Worm (Caenorhabditis elegans): ENCODE data around the gene gnrr-6.
A peak's percentile ranks its signal among the peaks of the same experiment; 100 is the strongest.

gnrr-6 gene

DNA sequence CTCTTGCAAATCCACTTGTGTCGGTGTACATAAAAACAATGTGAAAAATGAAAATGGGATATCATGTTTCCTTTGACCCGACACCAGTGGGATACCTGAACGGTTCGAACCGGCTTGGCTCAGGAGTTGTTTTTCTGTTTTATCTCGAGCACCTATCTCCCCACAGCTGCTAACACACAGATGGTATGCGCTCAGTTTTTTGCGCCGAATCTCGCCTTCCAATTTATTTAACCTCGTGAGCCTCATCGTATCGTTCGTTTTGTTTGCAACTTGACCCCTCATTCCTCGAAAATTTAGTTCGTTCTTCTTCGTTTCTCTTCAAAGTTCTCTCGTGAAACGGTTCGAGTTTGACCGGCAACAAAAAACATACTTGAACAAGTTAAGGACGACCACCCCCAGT lies 18.2 kb upstream of the gnrr-6 start, which contains the start of gene C05C9.1:
Gene C05C9.1 (plus strand): TSS at position 301 of the 400 bp plus-strand sequence.
- TF ChIP-seq nfya-1 (tag; optimal IDR thresholded peaks at IDR 0.05; ENCODE audit: borderline replicate concordance, insufficient read depth) (no peak), tbx-9 (tag; optimal IDR thresholded peaks at IDR 0.05; ENCODE audit: borderline replicate concordance) (no peak), nfyb-1 (GFP tag; IDR thresholded peaks at IDR 0.05) (no peak), rec-8 (tag; optimal IDR thresholded peaks at IDR 0.05) (no peak), C17E4.6 (GFP tag; IDR thresholded peaks at IDR 0.05) (no peak), T07F8.4 (tag; optimal IDR thresholded peaks at IDR 0.05) (no peak), F37B4.10 (GFP tag; IDR thresholded peaks at IDR 0.05) (no peak), unc-62 (GFP tag; optimal IDR thresholded peaks at IDR 0.05) (no peak), somi-1 (GFP tag; optimal IDR thresholded peaks at IDR 0.05) (no peak), dpl-1 (GFP tag; optimal IDR thresholded peaks at IDR 0.05) (no peak), dpff-1 (tag; optimal IDR thresholded peaks at IDR 0.05) (no peak), ccch-3 (GFP tag; optimal IDR thresholded peaks at IDR 0.05) (no peak), K12H6.12 (tag; optimal IDR thresholded peaks at IDR 0.05) (no peak), pbrm-1 (GFP tag; IDR thresholded peaks at IDR 0.05) (no peak), athp-1 (tag; optimal IDR thresholded peaks at IDR 0.05) (no peak), lin-26 (GFP tag; IDR thresholded peaks at IDR 0.05) (no peak), die-1 (tag; optimal IDR thresholded peaks at IDR 0.05) (no peak), atf-7 (tag; optimal IDR thresholded peaks at IDR 0.05) (no peak)

DNA sequence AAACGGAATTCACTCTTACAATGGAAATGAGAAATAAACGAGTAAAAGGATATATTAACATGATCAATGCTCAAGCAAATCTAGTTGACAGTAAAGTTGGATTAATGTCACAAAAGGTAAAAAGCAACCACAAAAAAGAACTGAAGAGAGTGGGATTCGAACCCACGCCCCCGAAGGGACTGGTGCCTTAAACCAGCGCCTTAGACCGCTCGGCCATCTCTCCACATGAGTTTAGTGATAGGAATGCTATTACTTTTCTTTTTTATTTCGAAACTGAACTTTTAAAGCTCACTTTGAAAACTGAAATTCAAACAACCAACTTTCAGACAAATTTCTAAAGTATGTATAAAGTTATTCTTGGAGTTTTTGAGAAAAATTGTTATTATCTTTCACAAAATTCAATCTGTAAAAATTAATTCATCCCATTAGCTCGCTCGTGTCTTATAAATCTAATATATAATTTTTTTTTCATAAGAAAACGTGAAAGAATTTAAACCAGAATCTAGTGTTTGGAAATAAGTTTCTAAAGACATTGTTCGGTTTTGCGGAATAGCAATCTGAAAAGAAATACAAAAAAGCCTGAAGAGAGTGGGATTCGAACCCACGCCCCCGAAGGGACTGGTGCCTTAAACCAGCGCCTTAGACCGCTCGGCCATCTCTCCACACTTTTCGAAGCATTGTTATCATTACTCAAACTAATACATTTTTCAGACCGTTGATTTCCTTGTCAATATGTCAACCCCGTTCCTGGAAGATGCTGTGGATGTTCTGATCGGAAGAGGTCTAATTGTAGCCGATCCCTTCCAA lies 15.7 kb upstream of the gnrr-6 start:
- TF ChIP-seq rpc-1 (optimal IDR thresholded peaks at IDR 0.05) (peak; percentile 85), rpc-1 (tag; optimal IDR thresholded peaks at IDR 0.05) (peak; percentile 86), sdz-38 (tag; optimal IDR thresholded peaks at IDR 0.05) (no peak), nfyb-1 (GFP tag; IDR thresholded peaks at IDR 0.05) (0 out of 2 replicates have a peak, but pooled peaks have one; percentile 12), ztf-18 (tag; optimal IDR thresholded peaks at IDR 0.05) (peak; percentile 52), ekl-4 (GFP tag; IDR thresholded peaks at IDR 0.05) (peak; percentile 34; the same call in 1 of the 2 replicates), madf-3 (GFP tag; IDR thresholded peaks at IDR 0.05) (0 out of 2 replicates have a peak, but pooled peaks have one; percentile 65), die-1 (tag; optimal IDR thresholded peaks at IDR 0.05) (peak; percentile 64), let-526 (GFP tag; IDR thresholded peaks at IDR 0.05) (no peak), D2030.7 (GFP tag; IDR thresholded peaks at IDR 0.05) (peak; percentile 78), snpc-3.4 (tag; optimal IDR thresholded peaks at IDR 0.05) (no peak), hmg-1.2 (GFP tag; IDR thresholded peaks at IDR 0.05) (peak; percentile 38; the same call in 1 of the 2 replicates), nhr-120 (GFP tag; IDR thresholded peaks at IDR 0.05) (no peak), lin-40 (tag; optimal IDR thresholded peaks at IDR 0.05) (no peak), ceh-91 (GFP tag; IDR thresholded peaks at IDR 0.05) (no peak), mel-28 (tag; optimal IDR thresholded peaks at IDR 0.05; ENCODE audit: borderline replicate concordance) (no peak), efl-1 (GFP tag; optimal IDR thresholded peaks at IDR 0.05) (no peak), egl-44 (GFP tag; IDR thresholded peaks at IDR 0.05) (no peak), ztf-28 (GFP tag; IDR thresholded peaks at IDR 0.05) (0 out of 2 replicates have a peak, but pooled peaks have one; percentile 32), attf-6 (GFP tag; IDR thresholded peaks at IDR 0.05) (peak; percentile 39; the same call in 1 of the 2 replicates), B0035.1 (tag; optimal IDR thresholded peaks at IDR 0.05) (peak; percentile 5), mxl-1 (tag; optimal IDR thresholded peaks at IDR 0.05) (peak; percentile 40), unc-62 (GFP tag; optimal IDR thresholded peaks at IDR 0.05) (no peak), hlh-12 (tag; optimal IDR thresholded peaks at IDR 0.05) (no peak), ccch-3 (GFP tag; optimal IDR thresholded peaks at IDR 0.05) (no peak), C17E4.6 (GFP tag; IDR thresholded peaks at IDR 0.05) (no peak), ama-1 (optimal IDR thresholded peaks at IDR 0.05) (no peak), ama-1 (GFP tag; optimal IDR thresholded peaks at IDR 0.05) (peak in 1 of 2 experiments; percentile 55), rcor-1 (GFP tag; IDR thresholded peaks at IDR 0.05) (peak; percentile 38; the same call in 1 of the 2 replicates), athp-1 (tag; optimal IDR thresholded peaks at IDR 0.05) (no peak), hmg-20 (GFP tag; IDR thresholded peaks at IDR 0.05) (no peak), snpc-1.1 (tag; optimal IDR thresholded peaks at IDR 0.05; ENCODE audit: insufficient read depth) (no peak), snpc-1.3 (tag; optimal IDR thresholded peaks at IDR 0.05; ENCODE audit: insufficient read depth) (peak; percentile 56), ceh-27 (GFP tag; optimal IDR thresholded peaks at IDR 0.05) (no peak)
